Worm (Caenorhabditis elegans) whole organism, L1 larva: ENCODE results near the gene srx-33.

Experiments used
- C04F5.9 ChIP-seq: sonication (generic microtip); optimal IDR thresholded peaks from 2 replicates; lab custom pipeline; 2016; ENCODE audit warnings: missing genetic modification characterization, missing compliant biosample characterization
- C34B4.2 ChIP-seq: sonication (generic microtip); optimal IDR thresholded peaks from 2 replicates; lab custom pipeline; 2017; ENCODE audit warnings: mild to moderate bottlenecking, missing genetic modification characterization, missing compliant biosample characterization
- Y116A8C.19 ChIP-seq: sonication (generic microtip); optimal IDR thresholded peaks from 2 replicates; lab custom pipeline; 2016; ENCODE audit warnings: missing compliant biosample characterization, missing genetic modification characterization, borderline replicate concordance
- aha-1 ChIP-seq: fragments of 150-350 bp; optimal IDR thresholded peaks from 2 replicates; lab custom pipeline; 2014; ENCODE audit warnings: missing biosample characterization, missing genetic modification characterization
- blmp-1 ChIP-seq: fragments of 150-350 bp; optimal IDR thresholded peaks from 2 replicates; lab custom pipeline; 2014; ENCODE audit warnings: missing biosample characterization, missing genetic modification characterization
- ceh-63 ChIP-seq: fragments of 200-800 bp; sonication (Bioruptor generic); optimal IDR thresholded peaks from 2 replicates; lab custom pipeline; 2018; ENCODE audit warnings: mild to moderate bottlenecking, missing genetic modification characterization, missing compliant biosample characterization
- ceh-8 ChIP-seq: fragments of 200-800 bp; sonication (Bioruptor generic); optimal IDR thresholded peaks from 2 replicates; lab custom pipeline; 2018; ENCODE audit warnings: mild to moderate bottlenecking, missing genetic modification characterization, moderate library complexity, missing compliant biosample characterization
- ceh-88 ChIP-seq: fragments of 200-800 bp; sonication (Bioruptor generic); IDR thresholded peaks from 2 replicates; pipeline ENCODE4 v1.3.6; 2022; ENCODE audit warnings: missing genetic modification characterization, missing compliant biosample characterization
- ceh-90 ChIP-seq: sonication (generic microtip); optimal IDR thresholded peaks from 2 replicates; lab custom pipeline; 2016; ENCODE audit warnings: missing genetic modification characterization, missing compliant biosample characterization
- ces-1 ChIP-seq: fragments of 150-350 bp; optimal IDR thresholded peaks from 2 replicates; lab custom pipeline; 2014; ENCODE audit warnings: missing biosample characterization, missing genetic modification reagents, missing genetic modification characterization
- dpl-1 ChIP-seq, 3 experiments: fragments of 150-350 bp in 2 of 3; sonication (generic microtip) in 1 of 3; optimal IDR thresholded peaks; 2 replicates each; lab custom pipeline; 2014 to 2017; ENCODE audit warnings: missing biosample characterization in 3 of 3, missing genetic modification characterization in 3 of 3, missing genetic modification reagents in 3 of 3
- dsc-1 ChIP-seq: sonication (generic microtip); optimal IDR thresholded peaks from 2 replicates; lab custom pipeline; 2016; ENCODE audit warnings: mild to moderate bottlenecking, missing genetic modification characterization, missing compliant biosample characterization
- efl-1 ChIP-seq, 4 experiments: fragments of 150-350 bp; optimal IDR thresholded peaks in 3 of 4; peaks in 1 of 4; 1 replicate in 1 of 4; 2 replicates in 3 of 4; lab custom pipeline; 2014; ENCODE audit warnings: missing biosample characterization in 2 of 4, missing genetic modification characterization in 2 of 4, missing genetic modification reagents in 2 of 4
- efl-3 ChIP-seq: fragments of 200-800 bp; sonication (Bioruptor generic); optimal IDR thresholded peaks from 2 replicates; lab custom pipeline; 2018; ENCODE audit warnings: mild to moderate bottlenecking, missing genetic modification characterization, missing compliant biosample characterization
- elt-2 ChIP-seq: sonication (generic microtip); optimal IDR thresholded peaks from 2 replicates; lab custom pipeline; 2016; ENCODE audit warnings: missing genetic modification characterization, mild to moderate bottlenecking, inconsistent platforms, missing compliant biosample characterization, missing genetic modification reagents
- fkh-10 ChIP-seq: sonication (generic microtip); optimal IDR thresholded peaks from 2 replicates; lab custom pipeline; 2017; ENCODE audit warnings: missing biosample characterization, missing genetic modification reagents, missing genetic modification characterization
- hlh-17 ChIP-seq: fragments of 200-800 bp; sonication (Bioruptor generic); optimal IDR thresholded peaks from 2 replicates; lab custom pipeline; 2018; ENCODE audit warnings: missing genetic modification characterization, mild to moderate bottlenecking, missing compliant biosample characterization, moderate library complexity, borderline replicate concordance
- hpl-2 ChIP-seq: fragments of 150-350 bp; optimal IDR thresholded peaks from 2 replicates; lab custom pipeline; 2014; ENCODE audit warnings: missing biosample characterization, missing genetic modification reagents, missing genetic modification characterization
- irx-1 ChIP-seq: sonication (generic microtip); optimal IDR thresholded peaks from 2 replicates; lab custom pipeline; 2016; ENCODE audit warnings: missing genetic modification characterization, missing compliant biosample characterization
- lin-13 ChIP-seq: fragments of 150-350 bp; optimal IDR thresholded peaks from 2 replicates; lab custom pipeline; 2014; ENCODE audit warnings: missing biosample characterization, missing genetic modification reagents, missing genetic modification characterization
- lin-14 ChIP-seq: fragments of 200-800 bp; sonication (Bioruptor generic); optimal IDR thresholded peaks from 2 replicates; lab custom pipeline; 2018; ENCODE audit warnings: mild to moderate bottlenecking, missing genetic modification characterization, moderate library complexity, missing compliant biosample characterization
- lir-3 ChIP-seq: sonication (generic microtip); optimal IDR thresholded peaks from 2 replicates; lab custom pipeline; 2016; ENCODE audit warnings: mild to moderate bottlenecking, missing genetic modification characterization, moderate library complexity, missing compliant biosample characterization; ENCODE audit not compliant: poor library complexity
- lsy-2 ChIP-seq, 2 experiments: fragments of 150-350 bp; optimal IDR thresholded peaks; 2 replicates each; lab custom pipeline; 2014; ENCODE audit warnings: missing biosample characterization in 2 of 2, missing genetic modification characterization in 2 of 2
- mep-1 ChIP-seq: fragments of 150-350 bp; optimal IDR thresholded peaks from 2 replicates; lab custom pipeline; 2014; ENCODE audit warnings: missing biosample characterization, missing genetic modification characterization
- nhr-12 ChIP-seq: sonication (generic microtip); optimal IDR thresholded peaks from 2 replicates; lab custom pipeline; 2017; ENCODE audit warnings: missing biosample characterization, missing genetic modification characterization
- nhr-19 ChIP-seq: fragments of 200-800 bp; sonication (Bioruptor generic); conservative IDR thresholded peaks from 2 replicates; pipeline ENCODE4 v1.3.6; 2022; ENCODE audit warnings: missing genetic modification characterization, missing compliant biosample characterization
- nhr-20 ChIP-seq: sonication (generic microtip); optimal IDR thresholded peaks from 2 replicates; lab custom pipeline; 2016; ENCODE audit warnings: mild to moderate bottlenecking, missing genetic modification characterization, missing compliant biosample characterization
- nhr-47 ChIP-seq: sonication (generic microtip); optimal IDR thresholded peaks from 2 replicates; lab custom pipeline; 2016; ENCODE audit warnings: mild to moderate bottlenecking, missing genetic modification characterization, moderate library complexity, missing compliant biosample characterization
- nhr-71 ChIP-seq: sonication (generic microtip); optimal IDR thresholded peaks from 2 replicates; lab custom pipeline; 2016; ENCODE audit warnings: mild to moderate bottlenecking, missing genetic modification characterization, moderate library complexity, missing compliant biosample characterization
- nhr-85 ChIP-seq: sonication (generic microtip); peaks from one replicate; lab custom pipeline; 2016; ENCODE audit warnings: missing genetic modification characterization, inconsistent platforms, missing compliant biosample characterization
- nhr-90 ChIP-seq: sonication (generic microtip); optimal IDR thresholded peaks from 2 replicates; lab custom pipeline; 2016; ENCODE audit warnings: mild to moderate bottlenecking, missing genetic modification characterization, missing compliant biosample characterization; ENCODE audit not compliant: poor library complexity
- pqm-1 ChIP-seq: sonication (generic microtip); optimal IDR thresholded peaks from 3 replicates; lab custom pipeline; 2017; ENCODE audit warnings: missing biosample characterization, missing genetic modification characterization
- tbx-2 ChIP-seq: sonication (generic microtip); optimal IDR thresholded peaks from 2 replicates; lab custom pipeline; 2016; ENCODE audit warnings: missing genetic modification characterization, missing compliant biosample characterization
- unc-130 ChIP-seq: fragments of 150-350 bp; optimal IDR thresholded peaks from 2 replicates; lab custom pipeline; 2017; ENCODE audit warnings: missing biosample characterization, missing genetic modification characterization, inconsistent platforms
- unc-86 ChIP-seq: sonication (generic microtip); optimal IDR thresholded peaks from 2 replicates; lab custom pipeline; 2016; ENCODE audit warnings: missing genetic modification characterization, missing compliant biosample characterization
- xbp-1 ChIP-seq: sonication (generic microtip); optimal IDR thresholded peaks from 2 replicates; lab custom pipeline; 2016; ENCODE audit warnings: missing genetic modification characterization, missing compliant biosample characterization
- zag-1 ChIP-seq: fragments of 150-350 bp; optimal IDR thresholded peaks from 2 replicates; lab custom pipeline; 2014; ENCODE audit warnings: missing biosample characterization, missing genetic modification characterization
- ztf-11 ChIP-seq, 2 experiments: sonication (generic microtip); optimal IDR thresholded peaks; 2 replicates each; lab custom pipeline; 2016 to 2017; ENCODE audit warnings: missing genetic modification characterization in 2 of 2, missing biosample characterization in 1 of 2, missing compliant biosample characterization in 1 of 2

Gene srx-33

ce11 chrV:7130974-7131373 is 12.3 kb upstream of the srx-33 start, which contains the start of gene srx-36:
Gene srx-36, minus strand, starts transcription at chrV:7131074.
- no peak for TF ChIP-seq dsc-1 (tag; lab: Kevin White, UChicago)
- no peak for TF ChIP-seq aha-1 (tag; lab: Kevin White, UChicago)
- TF ChIP-seq nhr-12 (tag; lab: Kevin White, UChicago) = no peak
- no peak for TF ChIP-seq ceh-90
- TF ChIP-seq mep-1 (tag; lab: Kevin White, UChicago) = no peak
- TF ChIP-seq pqm-1 = no peak
- no peak for TF ChIP-seq zag-1
- no peak for TF ChIP-seq lir-3 (tag; lab: Kevin White, UChicago)
- no peak for TF ChIP-seq fkh-10 (GFP tag; lab: Kevin White, UChicago)
- TF ChIP-seq lin-14 = no peak
- no peak for TF ChIP-seq ces-1 (GFP tag; lab: Kevin White, UChicago)
- no peak for TF ChIP-seq ceh-88
- no peak for TF ChIP-seq lsy-2 (tag; optimal IDR thresholded peaks at IDR 0.05; lab: Kevin White, UChicago)

ce11 chrV:7129460-7129859 is 10.8 kb upstream of the srx-33 start, which contains the start of gene T01C4.8:
Gene T01C4.8, minus strand, starts transcription at chrV:7129560.
- TF ChIP-seq unc-86 (tag; lab: Kevin White, UChicago) (no peak), efl-1 (optimal IDR thresholded peaks at IDR 0.05; lab: Kevin White, UChicago) (no peak), efl-1 (GFP tag; optimal IDR thresholded peaks at IDR 0.05 in 1 of 2; lab: Kevin White, UChicago) (peak in 1 of 2 experiments; percentile 13), lin-14 (no peak)

- TF ChIP-seq efl-3 (GFP tag; lab: Kevin White, UChicago) (no peak), hlh-17 (GFP tag; lab: Kevin White, UChicago) (no peak), ceh-63 (GFP tag; lab: Kevin White, UChicago) (no peak), irx-1 (tag; lab: Kevin White, UChicago) (no peak), nhr-12 (tag; lab: Kevin White, UChicago) (no peak), xbp-1 (tag; lab: Kevin White, UChicago) (no peak), Y116A8C.19 (tag; lab: Kevin White, UChicago) (no peak), nhr-90 (tag; lab: Kevin White, UChicago) (no peak), unc-130 (no peak), nhr-47 (tag; lab: Kevin White, UChicago) (no peak), C04F5.9 (tag; lab: Kevin White, UChicago) (no peak), nhr-19 (no peak), ztf-11 (tag; optimal IDR thresholded peaks at IDR 0.05; lab: Kevin White, UChicago) (no peak), ceh-8 (GFP tag; lab: Kevin White, UChicago) (no peak)
Observed at ce11 chrV:7123979-7124378, 5.3 kb upstream of the srx-33 start.

- no peak for TF ChIP-seq dpl-1 (GFP tag; optimal IDR thresholded peaks at IDR 0.05; lab: Kevin White, UChicago)
- TF ChIP-seq ceh-63 (GFP tag; lab: Kevin White, UChicago) = no peak
- no peak for TF ChIP-seq dsc-1 (tag; lab: Kevin White, UChicago)
- no peak for TF ChIP-seq tbx-2 (tag; lab: Kevin White, UChicago)
- no peak for TF ChIP-seq nhr-71 (tag; lab: Kevin White, UChicago)
Observed at ce11 chrV:7123188-7123708, 4.6 kb upstream of the srx-33 start, which contains the start of gene lmd-5. Gene lmd-5, plus strand, starts transcription at chrV:7123658.

- TF ChIP-seq nhr-20 (tag; lab: Kevin White, UChicago) = no peak
- no peak for TF ChIP-seq lin-13 (GFP tag; lab: Kevin White, UChicago)
- no peak for TF ChIP-seq C34B4.2
- no peak for TF ChIP-seq nhr-71 (tag; lab: Kevin White, UChicago)
- no peak for TF ChIP-seq dpl-1 (GFP tag; optimal IDR thresholded peaks at IDR 0.05; lab: Kevin White, UChicago)
- TF ChIP-seq nhr-85 = no peak
- no peak for TF ChIP-seq efl-1 (optimal IDR thresholded peaks at IDR 0.05; lab: Kevin White, UChicago)
- no peak for TF ChIP-seq efl-1 (GFP tag; optimal IDR thresholded peaks at IDR 0.05 in 1 of 2; lab: Kevin White, UChicago)
- TF ChIP-seq elt-2 (tag; lab: Kevin White, UChicago) = no peak
- no peak for TF ChIP-seq hpl-2 (GFP tag; lab: Kevin White, UChicago)
- no peak for TF ChIP-seq ces-1 (GFP tag; lab: Kevin White, UChicago)
- no peak for TF ChIP-seq blmp-1 (tag; lab: Kevin White, UChicago)
- no peak for TF ChIP-seq irx-1 (tag; lab: Kevin White, UChicago)
- TF ChIP-seq lsy-2 (tag; optimal IDR thresholded peaks at IDR 0.05; lab: Kevin White, UChicago) = no peak
- TF ChIP-seq tbx-2 (tag; lab: Kevin White, UChicago) = no peak
Observed at ce11 chrV:7120168-7120567, 1.5 kb upstream of the srx-33 start, which contains the start of gene srx-34. Gene srx-34, minus strand, starts transcription at chrV:7120268.
